Fruit fly (Drosophila melanogaster) whole organism, embryonic: ENCODE measurements around the gene mib1.
A peak's percentile ranks its signal among the peaks of the same experiment; 100 is the strongest.

Experiments used
- Atf6 ChIP-seq: fragments of 200-800 bp; sonication (Bioruptor generic); IDR thresholded peaks from 2 replicates; pipeline ENCODE4 v1.3.6; 2022; ENCODE audit warnings: missing biosample characterization, missing genetic modification characterization
- C15 ChIP-seq: fragments of 200-800 bp; sonication (Bioruptor generic); IDR thresholded peaks from 3 replicates; pipeline ENCODE4 v1.3.6; 2022; ENCODE audit warnings: missing biosample characterization, missing genetic modification characterization
- CG10147 ChIP-seq: fragments of 200-800 bp; sonication (Bioruptor generic); optimal IDR thresholded peaks from 2 replicates; lab custom pipeline; 2019; ENCODE audit warnings: missing biosample characterization, mild to moderate bottlenecking, missing genetic modification characterization, moderate library complexity
- CG11247 ChIP-seq: fragments of 200-800 bp; sonication (Bioruptor generic); IDR thresholded peaks from 2 replicates; pipeline ENCODE4 v1.3.6; 2022; ENCODE audit warnings: missing biosample characterization, missing genetic modification characterization
- CG11504 ChIP-seq: fragments of 200-800 bp; sonication (Bioruptor generic); optimal IDR thresholded peaks from 3 replicates; lab custom pipeline; 2019; ENCODE audit warnings: missing biosample characterization, mild to moderate bottlenecking, missing genetic modification characterization, moderate library complexity
- CG11696 ChIP-seq: fragments of 200-800 bp; sonication (Bioruptor generic); IDR thresholded peaks from 2 replicates; pipeline ENCODE4 v1.3.6; 2022; ENCODE audit warnings: missing biosample characterization, missing genetic modification characterization
- CG12155 ChIP-seq: fragments of 200-800 bp; sonication (Bioruptor generic); optimal IDR thresholded peaks from 3 replicates; lab custom pipeline; 2016; ENCODE audit warnings: missing biosample characterization, missing genetic modification characterization
- CG14710 ChIP-seq: fragments of 200-800 bp; sonication (Bioruptor generic); optimal IDR thresholded peaks from 3 replicates; lab custom pipeline; 2019; ENCODE audit warnings: missing biosample characterization, mild to moderate bottlenecking, missing genetic modification characterization, moderate library complexity
- CG14965 ChIP-seq: fragments of 200-800 bp; sonication (Bioruptor generic); optimal IDR thresholded peaks from 2 replicates; lab custom pipeline; 2016; ENCODE audit warnings: missing biosample characterization, missing genetic modification characterization, borderline replicate concordance
- CG1602 ChIP-seq: fragments of 200-800 bp; sonication (Bioruptor generic); optimal IDR thresholded peaks from 3 replicates; lab custom pipeline; 2016; ENCODE audit warnings: missing biosample characterization, missing genetic modification characterization
- CG2712 ChIP-seq: fragments of 200-800 bp; optimal IDR thresholded peaks from 3 replicates; lab custom pipeline; 2019; ENCODE audit warnings: missing biosample characterization, mild to moderate bottlenecking, missing genetic modification characterization, moderate library complexity
- CG30020 ChIP-seq: fragments of 200-800 bp; optimal IDR thresholded peaks from 2 replicates; lab custom pipeline; 2019; ENCODE audit warnings: missing biosample characterization, mild to moderate bottlenecking, missing genetic modification characterization, moderate library complexity
- CG3281 ChIP-seq: fragments of 200-800 bp; sonication (Bioruptor generic); optimal IDR thresholded peaks from 3 replicates; lab custom pipeline; 2017; ENCODE audit warnings: missing biosample characterization, mild to moderate bottlenecking, missing genetic modification characterization
- CG5953 ChIP-seq: fragments of 200-800 bp; sonication (Bioruptor generic); IDR thresholded peaks from 2 replicates; pipeline ENCODE4 v1.3.6; 2022; ENCODE audit warnings: missing biosample characterization, missing genetic modification characterization
- CG6689 ChIP-seq: fragments of 200-800 bp; sonication (Bioruptor generic); IDR thresholded peaks from 2 replicates; pipeline ENCODE4 v1.3.6; 2022; ENCODE audit warnings: missing biosample characterization, missing genetic modification characterization
- CG7839 ChIP-seq: fragments of 200-800 bp; sonication (Bioruptor generic); optimal IDR thresholded peaks from 3 replicates; lab custom pipeline; 2018; ENCODE audit warnings: missing biosample characterization, mild to moderate bottlenecking, missing genetic modification characterization, moderate library complexity
- CG7963 ChIP-seq: fragments of 200-800 bp; sonication (Bioruptor generic); IDR thresholded peaks from 3 replicates; pipeline ENCODE4 v1.3.6; 2022; ENCODE audit warnings: missing biosample characterization, missing genetic modification characterization; ENCODE audit not compliant: partially characterized antibody
- CG8281 ChIP-seq: fragments of 200-800 bp; sonication (Bioruptor generic); optimal IDR thresholded peaks from 2 replicates; lab custom pipeline; 2018; ENCODE audit warnings: missing biosample characterization, mild to moderate bottlenecking, missing genetic modification characterization, moderate library complexity
- CG9727 ChIP-seq: fragments of 200-800 bp; sonication (Bioruptor generic); optimal IDR thresholded peaks from 3 replicates; lab custom pipeline; 2017; ENCODE audit warnings: missing biosample characterization, mild to moderate bottlenecking, missing genetic modification characterization
- Chrac-16 ChIP-seq: fragments of 200-800 bp; sonication (Bioruptor generic); optimal IDR thresholded peaks from 3 replicates; lab custom pipeline; 2016; ENCODE audit warnings: missing biosample characterization, missing genetic modification characterization
- Dad ChIP-seq: fragments of 200-800 bp; sonication (Bioruptor generic); optimal IDR thresholded peaks from 3 replicates; lab custom pipeline; 2016; ENCODE audit warnings: missing biosample characterization, missing genetic modification characterization
- ERR ChIP-seq: fragments of 200-800 bp; sonication (Bioruptor generic); optimal IDR thresholded peaks from 2 replicates; lab custom pipeline; 2016; ENCODE audit warnings: missing biosample characterization, missing genetic modification characterization
- Ets97D ChIP-seq: fragments of 200-800 bp; sonication (Bioruptor generic); optimal IDR thresholded peaks from 3 replicates; lab custom pipeline; 2016; ENCODE audit warnings: missing biosample characterization, missing genetic modification characterization
- Fer3 ChIP-seq: fragments of 200-800 bp; sonication (Bioruptor generic); optimal IDR thresholded peaks from 2 replicates; lab custom pipeline; 2018; ENCODE audit warnings: missing biosample characterization, mild to moderate bottlenecking, missing genetic modification characterization, moderate library complexity
- HLH3B ChIP-seq: fragments of 200-800 bp; sonication (Bioruptor generic); IDR thresholded peaks from 2 replicates; pipeline ENCODE4 v1.3.6; 2022; ENCODE audit warnings: missing biosample characterization, missing genetic modification characterization
- HLH4C ChIP-seq: fragments of 200-800 bp; sonication (Bioruptor generic); IDR thresholded peaks from 3 replicates; pipeline ENCODE4 v1.3.6; 2022; ENCODE audit warnings: missing biosample characterization, missing genetic modification characterization; ENCODE audit not compliant: partially characterized antibody
- HmgD ChIP-seq: fragments of 200-800 bp; sonication (Bioruptor generic); optimal IDR thresholded peaks from 3 replicates; lab custom pipeline; 2016; ENCODE audit warnings: missing biosample characterization, missing genetic modification characterization
- Tbp ChIP-seq: fragments of >200 bp; optimal IDR thresholded peaks from 2 replicates; lab custom pipeline; 2018; ENCODE audit warnings: missing biosample characterization, missing genetic modification characterization
- Xrp1 ChIP-seq: fragments of 200-800 bp; sonication (Bioruptor generic); IDR thresholded peaks from 2 replicates; pipeline ENCODE4 v1.3.6; 2022; ENCODE audit warnings: missing biosample characterization, missing genetic modification characterization
- bigmax ChIP-seq: fragments of 200-800 bp; sonication (Bioruptor generic); optimal IDR thresholded peaks from 2 replicates; lab custom pipeline; 2018; ENCODE audit warnings: missing biosample characterization, mild to moderate bottlenecking, missing genetic modification characterization
- bsh ChIP-seq, 2 experiments: fragments of 200-800 bp; sonication (Bioruptor generic); optimal IDR thresholded peaks; 2 replicates each; lab custom pipeline; 2017 to 2018; ENCODE audit warnings: mild to moderate bottlenecking in 2 of 2, missing biosample characterization in 2 of 2, missing genetic modification characterization in 2 of 2, moderate library complexity in 1 of 2
- cato ChIP-seq: fragments of 200-800 bp; sonication (Bioruptor generic); optimal IDR thresholded peaks from 2 replicates; lab custom pipeline; 2016; ENCODE audit warnings: missing biosample characterization, missing genetic modification characterization, borderline replicate concordance
- disco-r ChIP-seq: fragments of 200-800 bp; sonication (Bioruptor generic); optimal IDR thresholded peaks from 2 replicates; lab custom pipeline; 2016; ENCODE audit warnings: missing biosample characterization, missing genetic modification characterization
- fd3F ChIP-seq: fragments of 200-800 bp; sonication (Bioruptor generic); optimal IDR thresholded peaks from 2 replicates; lab custom pipeline; 2018; ENCODE audit warnings: missing biosample characterization, mild to moderate bottlenecking, missing genetic modification characterization, moderate library complexity
- grau ChIP-seq: fragments of 200-800 bp; optimal IDR thresholded peaks from 3 replicates; lab custom pipeline; 2019; ENCODE audit warnings: missing biosample characterization, mild to moderate bottlenecking, missing genetic modification characterization, moderate library complexity
- gt ChIP-seq: fragments of 200-800 bp; sonication (Bioruptor generic); IDR thresholded peaks from 2 replicates; pipeline ENCODE4 v1.3.6; 2022; ENCODE audit warnings: missing biosample characterization, missing genetic modification characterization
- hbn ChIP-seq: fragments of 200-800 bp; sonication (Bioruptor generic); IDR thresholded peaks from 2 replicates; pipeline ENCODE4 v1.3.6; 2022; ENCODE audit warnings: missing biosample characterization, missing genetic modification characterization; ENCODE audit not compliant: partially characterized antibody
- jumu ChIP-seq: fragments of 200-800 bp; sonication (Bioruptor generic); optimal IDR thresholded peaks from 3 replicates; lab custom pipeline; 2016; ENCODE audit warnings: missing biosample characterization, missing genetic modification characterization
- nmo ChIP-seq: fragments of 200-800 bp; sonication (Bioruptor generic); optimal IDR thresholded peaks from 2 replicates; lab custom pipeline; 2018; ENCODE audit warnings: missing biosample characterization, mild to moderate bottlenecking, missing genetic modification characterization, moderate library complexity
- nom ChIP-seq: fragments of 200-800 bp; sonication (Bioruptor generic); optimal IDR thresholded peaks from 2 replicates; lab custom pipeline; 2017; ENCODE audit warnings: missing biosample characterization, missing genetic modification characterization, mild to moderate bottlenecking, moderate library complexity, missing genetic modification reagents
- oc ChIP-seq: fragments of 200-800 bp; sonication (Bioruptor generic); optimal IDR thresholded peaks from 2 replicates; lab custom pipeline; 2018; ENCODE audit warnings: missing biosample characterization, mild to moderate bottlenecking, missing genetic modification characterization, moderate library complexity
- otp ChIP-seq: fragments of 200-800 bp; sonication (Bioruptor generic); IDR thresholded peaks from 3 replicates; pipeline ENCODE4, ENCODE4 v1.3.6; 2022; ENCODE audit warnings: missing biosample characterization, missing genetic modification characterization
- pho ChIP-seq: fragments of 200-800 bp; sonication (Bioruptor generic); optimal IDR thresholded peaks from 2 replicates; lab custom pipeline; 2016; ENCODE audit warnings: missing biosample characterization, missing genetic modification characterization
- prd ChIP-seq, 3 experiments: fragments of >200 bp in 2 of 3; fragments of 200-800 bp in 1 of 3; sonication (Bioruptor generic) in 1 of 3; optimal IDR thresholded peaks in 2 of 3; IDR thresholded peaks in 1 of 3; 2 replicates in 2 of 3; 3 replicates in 1 of 3; pipeline versions ENCODE4 v1.3.6 to Lab custom; 2017 to 2022; ENCODE audit warnings: missing biosample characterization in 1 of 3, missing genetic modification characterization in 1 of 3
- rib ChIP-seq: fragments of 200-800 bp; sonication (Bioruptor generic); IDR thresholded peaks from 2 replicates; pipeline ENCODE4 v1.3.6; 2022; ENCODE audit warnings: missing biosample characterization, missing genetic modification characterization
- ro ChIP-seq: fragments of 200-800 bp; sonication (Bioruptor generic); IDR thresholded peaks from 2 replicates; pipeline ENCODE4 v1.3.6; 2022; ENCODE audit warnings: missing biosample characterization, missing genetic modification characterization
- shn ChIP-seq: fragments of 200-800 bp; sonication (Bioruptor generic); optimal IDR thresholded peaks from 3 replicates; lab custom pipeline; 2016; ENCODE audit warnings: missing biosample characterization, missing genetic modification characterization
- sim ChIP-seq: fragments of 200-800 bp; sonication (Bioruptor generic); IDR thresholded peaks from 2 replicates; pipeline ENCODE4 v1.3.6; 2022; ENCODE audit warnings: missing biosample characterization, missing genetic modification characterization
- slbo ChIP-seq: fragments of 200-800 bp; sonication (Bioruptor generic); IDR thresholded peaks from 2 replicates; pipeline ENCODE4 v1.3.6; 2022; ENCODE audit warnings: missing biosample characterization, missing genetic modification characterization
- ttk ChIP-seq: fragments of 200-800 bp; sonication (Bioruptor generic); IDR thresholded peaks from 2 replicates; pipeline ENCODE4 v2.1.2; 2022; ENCODE audit warnings: missing biosample characterization, missing genetic modification characterization

Gene mib1

dm6 chr3L:16037048-16037477 is 25.5 kb upstream of the mib1 start (continued):
- TF ChIP-seq Chrac-16 (GFP tag; lab: Kevin White, UChicago) (peak; percentile 64), oc (tag; lab: Kevin White, UChicago) (peak; percentile 75), pho (peak; percentile 87), Ets97D (GFP tag; lab: Kevin White, UChicago) (peak; percentile 84), C15 (GFP tag; lab: Robert Waterston, UW) (0 out of 3 replicates have a peak, but pooled peaks have one; percentile 62), Tbp (GFP tag; lab: Kevin White, UChicago) (no peak), Fer3 (tag; lab: Kevin White, UChicago) (peak; percentile 76), otp (GFP tag; lab: Robert Waterston, UW) (peak; percentile 60; the same call in 1 of the 3 replicates), CG14710 (peak; percentile 90), prd (optimal IDR thresholded peaks at IDR 0.05; lab: Kevin White, UChicago) (no peak), prd (GFP tag; IDR thresholded peaks at IDR 0.05; lab: Robert Waterston, UW) (peak; percentile 75), CG10147 (GFP tag; lab: Kevin White, UChicago) (peak; percentile 81), rib (peak; percentile 29), nmo (GFP tag; lab: Kevin White, UChicago) (peak; percentile 77), HLH4C (GFP tag; lab: Robert Waterston, UW) (peak; percentile 44; the same call in 1 of the 3 replicates), CG7839 (tag; lab: Kevin White, UChicago) (peak; percentile 79), CG9727 (GFP tag; lab: Kevin White, UChicago) (peak; percentile 66), Dad (GFP tag; lab: Kevin White, UChicago) (peak; percentile 73), CG11247 (GFP tag; lab: Robert Waterston, UW) (peak; percentile 70), gt (no peak), CG11504 (tag; lab: Kevin White, UChicago) (peak; percentile 76), CG8281 (tag; lab: Kevin White, UChicago) (peak; percentile 43), ERR (GFP tag; lab: Kevin White, UChicago) (peak; percentile 53), CG6689 (GFP tag; lab: Robert Waterston, UW) (peak; percentile 74), slbo (GFP tag; lab: Robert Waterston, UW) (peak; percentile 91), grau (tag; lab: Kevin White, UChicago) (peak; percentile 76), CG14965 (no peak), CG7963 (GFP tag; lab: Robert Waterston, UW) (peak; percentile 49; the same call in 2 of the 3 replicates), CG12155 (GFP tag; lab: Kevin White, UChicago) (peak; percentile 75), disco-r (GFP tag; lab: Kevin White, UChicago) (no peak), shn (GFP tag; lab: Kevin White, UChicago) (peak; percentile 67), CG1602 (GFP tag; lab: Kevin White, UChicago) (peak; percentile 43), jumu (GFP tag; lab: Kevin White, UChicago) (peak; percentile 60), CG30020 (tag; lab: Kevin White, UChicago) (peak; percentile 15), bigmax (peak; percentile 11), ttk (GFP tag; lab: Robert Waterston, UW) (peak; percentile 74), sim (GFP tag; lab: Robert Waterston, UW) (peak; percentile 54; the same call in 1 of the 2 replicates), fd3F (GFP tag; lab: Kevin White, UChicago) (peak; percentile 47), CG11696 (GFP tag; lab: Robert Waterston, UW) (peak; percentile 66), CG5953 (GFP tag; lab: Robert Waterston, UW) (peak; percentile 70; the same call in 1 of the 2 replicates), Atf6 (GFP tag; lab: Robert Waterston, UW) (peak; percentile 87), nom (peak; percentile 4), cato (peak; percentile 36), HLH3B (GFP tag; lab: Robert Waterston, UW) (peak; percentile 69), ro (GFP tag; lab: Robert Waterston, UW) (no peak), bsh (GFP tag; optimal IDR thresholded peaks at IDR 0.05; lab: Kevin White, UChicago) (peak; percentile 70 to 79), Xrp1 (GFP tag; lab: Robert Waterston, UW) (peak; percentile 85), CG3281 (GFP tag; lab: Kevin White, UChicago) (peak; percentile 81), hbn (GFP tag; lab: Robert Waterston, UW) (0 out of 2 replicates have a peak, but pooled peaks have one; percentile 30), CG2712 (peak; percentile 82), HmgD (peak; percentile 72)
